Fruit fly (Drosophila melanogaster): Measurements from ENCODE around the gene CG10347.

dm6 chrX:11812828-11813227, 41.9 kb downstream of the CG10347 start:
- TF ChIP-seq pan (optimal IDR thresholded peaks at IDR 0.05) (no peak), CG8478 (optimal IDR thresholded peaks at IDR 0.05) (no peak), EcR (GFP tag; optimal IDR thresholded peaks at IDR 0.05) (no peak), psq (optimal IDR thresholded peaks at IDR 0.05) (no peak), Dll (optimal IDR thresholded peaks at IDR 0.05) (no peak)
